Worm (Caenorhabditis elegans) whole organism, L1 larva: Measurements from ENCODE around the gene lgl-1.

ENCODE experiments used
- dpl-1 ChIP-seq, 3 experiments: fragments of 150-350 bp in 2 of 3; sonication (generic microtip) in 1 of 3; optimal IDR thresholded peaks; 2 replicates each; lab custom pipeline; 2014 to 2017; ENCODE audit warnings: missing biosample characterization in 3 of 3, missing genetic modification characterization in 3 of 3, missing genetic modification reagents in 3 of 3
- snpc-4 ChIP-seq: fragments of 150-350 bp; optimal IDR thresholded peaks from 2 replicates; lab custom pipeline; 2014; ENCODE audit warnings: missing biosample characterization, missing genetic modification characterization
- ztf-11 ChIP-seq, 2 experiments: sonication (generic microtip); optimal IDR thresholded peaks; 2 replicates each; lab custom pipeline; 2016 to 2017; ENCODE audit warnings: missing genetic modification characterization in 2 of 2, missing biosample characterization in 1 of 2, missing compliant biosample characterization in 1 of 2

DNA sequence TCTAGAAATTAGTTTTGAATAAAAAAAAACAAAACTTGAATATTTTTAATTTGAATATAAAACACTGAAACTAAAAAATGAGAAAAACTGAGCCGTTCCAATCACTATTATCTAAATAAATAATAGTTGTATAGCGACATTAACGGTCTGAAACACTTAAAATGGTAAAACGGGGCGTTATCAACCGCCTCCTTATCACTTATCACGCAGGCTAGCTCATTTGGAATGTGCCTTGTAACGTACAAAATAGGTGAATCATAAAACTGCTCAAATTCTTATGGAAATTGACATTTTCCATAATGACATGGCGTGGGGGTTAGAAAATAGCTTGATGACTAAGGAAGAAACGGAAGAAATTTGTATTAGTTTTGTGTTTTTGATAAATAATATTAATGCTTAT lies 55.0 kb downstream of the lgl-1 start, which contains the start of gene ifd-2:
- no peak for TF ChIP-seq dpl-1 (GFP tag; optimal IDR thresholded peaks at IDR 0.05; lab: Kevin White, UChicago)
- TF ChIP-seq ztf-11 (tag; optimal IDR thresholded peaks at IDR 0.05; lab: Kevin White, UChicago): no peak
- TF ChIP-seq snpc-4 (tag; lab: Kevin White, UChicago): no peak
